Fruit fly (Drosophila melanogaster): Measurements from ENCODE around the gene BHD.

The BHD gene

dm6 chr3L:7262471-7262870 lies 24.1 kb downstream of the BHD start:
- TF ChIP-seq Sin3A (optimal IDR thresholded peaks at IDR 0.05) (no peak), h (optimal IDR thresholded peaks at IDR 0.05) (no peak), insv (optimal IDR thresholded peaks at IDR 0.05) (no peak), ttk (optimal IDR thresholded peaks at IDR 0.05) (no peak), Myc (optimal IDR thresholded peaks at IDR 0.05) (no peak), psq (optimal IDR thresholded peaks at IDR 0.05) (no peak)

DNA sequence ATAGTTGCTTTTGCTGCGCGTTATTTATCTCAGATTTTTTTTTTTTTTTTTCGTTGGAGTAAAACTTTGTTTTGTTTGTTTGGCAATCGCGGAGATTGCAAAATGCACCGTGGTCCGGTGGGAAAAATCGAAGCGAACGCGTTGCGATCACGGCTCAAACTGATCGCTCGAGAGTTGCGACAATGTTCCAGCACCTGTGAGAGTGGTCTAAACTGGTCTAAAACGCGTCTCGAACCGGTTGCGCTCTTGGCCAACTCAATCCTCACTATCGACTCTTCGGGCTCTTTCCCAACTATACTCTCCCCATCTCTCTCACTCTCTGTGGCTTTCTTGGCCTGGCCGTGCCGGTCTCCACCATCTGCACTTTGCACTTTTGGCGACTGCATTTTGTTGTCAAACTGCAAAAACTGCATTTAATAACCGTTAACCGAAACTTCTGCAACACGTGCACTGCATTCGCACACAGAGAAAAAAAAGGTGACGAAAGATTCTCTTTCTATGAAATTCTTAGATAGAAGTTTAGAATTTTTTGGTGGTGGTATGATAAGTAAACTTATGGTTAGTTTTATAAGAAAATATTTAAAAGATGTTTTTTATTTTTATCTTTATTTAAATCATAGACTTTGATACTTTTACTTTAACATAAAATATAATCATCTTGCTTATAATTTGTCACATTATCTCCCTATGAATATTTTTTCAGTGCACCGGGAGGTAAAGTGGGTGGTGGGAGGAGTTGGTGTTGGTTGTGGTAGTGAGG lies 25.6 kb downstream of the BHD start, which contains the start of gene CG14830:
CG14830 (minus strand) TSS at position 164 of the 760 bp plus-strand sequence.
- no peak for TF ChIP-seq ttk (optimal IDR thresholded peaks at IDR 0.05)

dm6 chr3L:7283541-7283940 lies 45.2 kb downstream of the BHD start:
- TF ChIP-seq ttk (optimal IDR thresholded peaks at IDR 0.05) (no peak), psq (optimal IDR thresholded peaks at IDR 0.05) (no peak), insv (optimal IDR thresholded peaks at IDR 0.05) (no peak), Sin3A (optimal IDR thresholded peaks at IDR 0.05) (no peak), Myc (optimal IDR thresholded peaks at IDR 0.05) (no peak), h (optimal IDR thresholded peaks at IDR 0.05) (no peak)

Data from Kc167 (cell line).